Fruit fly (Drosophila melanogaster): ENCODE results near the gene CG15571.

- no peak for TF ChIP-seq CTCF (optimal IDR thresholded peaks at IDR 0.05)
- no peak for TF ChIP-seq CG8478 (optimal IDR thresholded peaks at IDR 0.05)
Observed at dm6 chrX:4264319-4264718, 47.1 kb upstream of the CG15571 start.

All from S2 (cell line).